Worm (Caenorhabditis elegans) whole organism, mixed stage, embryonic: ENCODE results near the gene C17C3.5.

Experiments used
- M03D4.4 ChIP-seq: sonication (generic microtip); optimal IDR thresholded peaks from 2 replicates; lab custom pipeline; 2017; ENCODE audit warnings: mild to moderate bottlenecking, missing genetic modification characterization, missing compliant biosample characterization
- bed-3 ChIP-seq: fragments of 200-800 bp; sonication (Bioruptor generic); optimal IDR thresholded peaks from 3 replicates; lab custom pipeline; 2018; ENCODE audit warnings: mild to moderate bottlenecking, missing genetic modification characterization, moderate library complexity, missing compliant biosample characterization
- ceh-39 ChIP-seq: fragments of 150-350 bp; optimal IDR thresholded peaks from 2 replicates; lab custom pipeline; 2014; ENCODE audit warnings: missing biosample characterization, missing genetic modification characterization
- ceh-43 ChIP-seq: fragments of 200-800 bp; sonication (Bioruptor generic); optimal IDR thresholded peaks from 2 replicates; lab custom pipeline; 2018; ENCODE audit warnings: mild to moderate bottlenecking, missing genetic modification characterization, moderate library complexity, missing compliant biosample characterization
- ceh-83 ChIP-seq: fragments of 200-800 bp; sonication (Bioruptor generic); optimal IDR thresholded peaks from 2 replicates; lab custom pipeline; 2018; ENCODE audit warnings: mild to moderate bottlenecking, missing genetic modification characterization, missing compliant biosample characterization
- ces-1 ChIP-seq: fragments of 150-350 bp; optimal IDR thresholded peaks from 2 replicates; lab custom pipeline; 2014; ENCODE audit warnings: missing biosample characterization, missing genetic modification reagents, missing genetic modification characterization
- cnd-1 ChIP-seq: fragments of 200-800 bp; sonication (Bioruptor generic); optimal IDR thresholded peaks from 2 replicates; lab custom pipeline; 2018; ENCODE audit warnings: mild to moderate bottlenecking, missing genetic modification characterization, missing compliant biosample characterization
- drap-1 ChIP-seq: fragments of 200-800 bp; sonication (Bioruptor generic); optimal IDR thresholded peaks from 3 replicates; lab custom pipeline; 2018; ENCODE audit warnings: mild to moderate bottlenecking, missing genetic modification characterization, missing compliant biosample characterization
- elt-1 ChIP-seq: sonication (generic microtip); optimal IDR thresholded peaks from 2 replicates; lab custom pipeline; 2017; ENCODE audit warnings: missing genetic modification characterization, mild to moderate bottlenecking, missing compliant biosample characterization, antibody characterized with exemption, moderate library complexity, borderline replicate concordance; ENCODE audit not compliant: insufficient read depth
- elt-3 ChIP-seq: fragments of 150-350 bp; optimal IDR thresholded peaks from 2 replicates; lab custom pipeline; 2014; ENCODE audit warnings: missing biosample characterization, missing genetic modification characterization
- ham-2 ChIP-seq: fragments of 200-800 bp; sonication (Bioruptor generic); optimal IDR thresholded peaks from 2 replicates; lab custom pipeline; 2018; ENCODE audit warnings: mild to moderate bottlenecking, missing genetic modification characterization, missing compliant biosample characterization
- hlh-1 ChIP-seq: fragments of 150-350 bp; optimal IDR thresholded peaks from 2 replicates; lab custom pipeline; 2014; ENCODE audit warnings: missing biosample characterization, missing genetic modification reagents, missing genetic modification characterization
- lin-13 ChIP-seq: fragments of 150-350 bp; optimal IDR thresholded peaks from 2 replicates; lab custom pipeline; 2014; ENCODE audit warnings: missing biosample characterization, missing genetic modification characterization
- lin-32 ChIP-seq: fragments of 200-800 bp; sonication (Bioruptor generic); optimal IDR thresholded peaks from 2 replicates; lab custom pipeline; 2018; ENCODE audit warnings: mild to moderate bottlenecking, missing genetic modification characterization, missing compliant biosample characterization
- lsy-2 ChIP-seq: fragments of 150-350 bp; optimal IDR thresholded peaks from 2 replicates; lab custom pipeline; 2014; ENCODE audit warnings: missing biosample characterization, missing genetic modification characterization
- mab-5 ChIP-seq: fragments of 150-350 bp; optimal IDR thresholded peaks from 2 replicates; lab custom pipeline; 2014; ENCODE audit warnings: missing biosample characterization, missing genetic modification characterization
- mep-1 ChIP-seq: fragments of 150-350 bp; optimal IDR thresholded peaks from 2 replicates; lab custom pipeline; 2017; ENCODE audit warnings: missing biosample characterization, missing genetic modification reagents, missing genetic modification characterization, inconsistent platforms
- mls-2 ChIP-seq: sonication (generic microtip); optimal IDR thresholded peaks from 2 replicates; lab custom pipeline; 2016; ENCODE audit warnings: mild to moderate bottlenecking, missing genetic modification characterization, moderate library complexity, missing compliant biosample characterization
- nhr-12 ChIP-seq: fragments of 150-350 bp; optimal IDR thresholded peaks from 2 replicates; lab custom pipeline; 2014; ENCODE audit warnings: missing biosample characterization, missing genetic modification characterization
- nhr-2 ChIP-seq: fragments of 150-350 bp; optimal IDR thresholded peaks from 2 replicates; lab custom pipeline; 2014; ENCODE audit warnings: missing biosample characterization, missing genetic modification characterization
- nhr-237 ChIP-seq: fragments of 150-350 bp; optimal IDR thresholded peaks from 2 replicates; lab custom pipeline; 2014; ENCODE audit warnings: missing biosample characterization, missing genetic modification characterization
- nhr-28 ChIP-seq: fragments of 150-350 bp; optimal IDR thresholded peaks from 2 replicates; lab custom pipeline; 2014; ENCODE audit warnings: missing biosample characterization, missing genetic modification characterization
- sem-2 ChIP-seq: fragments of 200-800 bp; sonication (Bioruptor generic); optimal IDR thresholded peaks from 2 replicates; lab custom pipeline; 2018; ENCODE audit warnings: mild to moderate bottlenecking, missing genetic modification characterization, missing compliant biosample characterization
- snpc-4 ChIP-seq: fragments of 150-350 bp; optimal IDR thresholded peaks from 2 replicates; lab custom pipeline; 2014; ENCODE audit warnings: missing biosample characterization, missing genetic modification characterization
- sptf-1 ChIP-seq: sonication (generic microtip); optimal IDR thresholded peaks from 2 replicates; lab custom pipeline; 2017; ENCODE audit warnings: mild to moderate bottlenecking, missing genetic modification characterization, moderate library complexity, missing compliant biosample characterization
- unc-120 ChIP-seq: sonication (generic microtip); optimal IDR thresholded peaks from 2 replicates; lab custom pipeline; 2017; ENCODE audit warnings: missing genetic modification characterization, missing compliant biosample characterization; ENCODE audit not compliant: poor library complexity, severe bottlenecking
- unc-39 ChIP-seq: fragments of 150-350 bp; optimal IDR thresholded peaks from 2 replicates; lab custom pipeline; 2014; ENCODE audit warnings: missing biosample characterization, missing genetic modification characterization
- unc-62 ChIP-seq: fragments of 150-350 bp; optimal IDR thresholded peaks from 2 replicates; lab custom pipeline; 2014; ENCODE audit warnings: missing biosample characterization, missing genetic modification reagents, missing genetic modification characterization
- zip-8 ChIP-seq: fragments of 150-350 bp; optimal IDR thresholded peaks from 2 replicates; lab custom pipeline; 2014; ENCODE audit warnings: missing biosample characterization, missing genetic modification characterization

The C17C3.5 gene

DNA sequence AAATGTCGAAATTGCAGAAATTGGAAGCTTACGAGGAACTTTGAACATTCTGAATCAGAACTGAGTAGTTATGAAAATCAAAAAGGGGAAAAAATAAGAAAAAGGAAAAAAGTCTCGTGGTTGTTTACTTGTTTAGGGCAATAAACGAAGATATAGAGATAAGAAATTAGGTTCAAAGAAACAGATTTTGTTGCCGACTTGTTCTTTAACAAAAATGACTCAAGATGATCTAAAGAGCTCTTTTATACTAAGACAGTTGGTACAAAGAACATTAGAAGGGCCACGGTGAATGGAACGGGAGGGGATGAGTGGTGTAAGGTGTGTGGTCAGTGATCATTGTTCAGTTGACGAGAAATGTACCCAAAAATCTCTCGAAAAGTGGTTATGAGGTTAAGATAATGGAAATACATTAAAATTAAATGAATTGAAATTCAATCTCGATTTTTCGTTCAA is 4.1 kb upstream of the C17C3.5 start, which contains the start of gene acdh-2:
acdh-2 (minus strand) TSS at position 51 of the 453 bp plus-strand sequence.
- TF ChIP-seq unc-62 (GFP tag; lab: Kevin White, UChicago) (no peak), lin-13 (tag; lab: Kevin White, UChicago) (no peak), mab-5 (tag; lab: Kevin White, UChicago) (no peak), ceh-83 (no peak), nhr-12 (tag; lab: Kevin White, UChicago) (no peak), bed-3 (GFP tag; lab: Kevin White, UChicago) (no peak), unc-39 (no peak)

DNA sequence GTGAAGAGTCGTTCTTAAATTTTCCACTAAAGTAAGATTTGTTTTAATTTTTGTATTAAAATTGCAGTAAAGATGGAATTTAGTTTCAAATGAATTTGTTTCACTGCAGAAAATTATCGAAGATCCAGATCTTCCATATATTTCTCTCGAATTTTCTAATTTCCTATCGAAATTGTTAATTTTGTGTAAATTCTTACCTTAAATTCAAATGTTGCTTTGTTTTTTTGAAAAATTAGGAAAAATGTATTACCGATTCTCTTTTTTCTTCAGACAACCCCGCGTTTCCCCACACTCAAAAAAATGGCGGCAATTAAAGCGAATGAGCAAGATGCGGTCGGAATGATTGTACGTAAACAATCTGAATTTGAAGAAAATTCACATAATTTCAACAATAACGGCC is 1.9 kb upstream of the C17C3.5 start, which contains the start of gene C17C3.6:
C17C3.6 (plus strand) TSS at position 301 of the 400 bp plus-strand sequence.
- TF ChIP-seq cnd-1 (tag; lab: Kevin White, UChicago) (no peak), lsy-2 (tag; lab: Kevin White, UChicago) (no peak), ceh-83 (no peak), M03D4.4 (tag; lab: Kevin White, UChicago) (no peak), unc-62 (GFP tag; lab: Kevin White, UChicago) (no peak), mep-1 (no peak), nhr-28 (tag; lab: Kevin White, UChicago) (no peak), ces-1 (no peak), ceh-39 (tag; lab: Kevin White, UChicago) (no peak), mab-5 (tag; lab: Kevin White, UChicago) (no peak), unc-39 (no peak), sem-2 (GFP tag; lab: Kevin White, UChicago) (no peak), bed-3 (GFP tag; lab: Kevin White, UChicago) (no peak), hlh-1 (tag; lab: Kevin White, UChicago) (no peak), ceh-43 (GFP tag; lab: Kevin White, UChicago) (no peak), nhr-237 (tag; lab: Kevin White, UChicago) (no peak), unc-120 (tag; lab: Kevin White, UChicago) (no peak), elt-1 (no peak)
- TF ChIP-seq, all 35 proteins: peak for 0

- no peak for TF ChIP-seq nhr-2
- no peak for TF ChIP-seq zip-8 (tag; lab: Kevin White, UChicago)
- TF ChIP-seq unc-120 (tag; lab: Kevin White, UChicago), result no peak
- TF ChIP-seq ham-2 (GFP tag; lab: Kevin White, UChicago), result no peak
- TF ChIP-seq M03D4.4 (tag; lab: Kevin White, UChicago), result no peak
- TF ChIP-seq hlh-1 (tag; lab: Kevin White, UChicago), result no peak
- no peak for TF ChIP-seq mls-2 (tag; lab: Kevin White, UChicago)
- no peak for TF ChIP-seq unc-39
- no peak for TF ChIP-seq snpc-4 (tag; lab: Kevin White, UChicago)
- no peak for TF ChIP-seq mab-5 (tag; lab: Kevin White, UChicago)
- no peak for TF ChIP-seq nhr-237 (tag; lab: Kevin White, UChicago)
- no peak for TF ChIP-seq unc-62 (GFP tag; lab: Kevin White, UChicago)
- TF ChIP-seq lin-32 (GFP tag; lab: Kevin White, UChicago), result no peak
- TF ChIP-seq ceh-39 (tag; lab: Kevin White, UChicago), result no peak
- TF ChIP-seq sem-2 (GFP tag; lab: Kevin White, UChicago), result no peak
- no peak for TF ChIP-seq drap-1 (GFP tag; lab: Kevin White, UChicago)
- TF ChIP-seq ces-1, result no peak
- TF ChIP-seq ceh-83, result no peak
Measured at ce11 chrII:5553531-5553930, 1.9 kb downstream of the C17C3.5 start.

ce11 chrII:5554317-5554716 is 2.7 kb downstream of the C17C3.5 start, which contains the start of gene ins-12:
Gene ins-12 (plus strand): TSS chrII:5554617.
- TF ChIP-seq sem-2 (GFP tag; lab: Kevin White, UChicago) (no peak), bed-3 (GFP tag; lab: Kevin White, UChicago) (no peak), ceh-43 (GFP tag; lab: Kevin White, UChicago) (no peak), cnd-1 (tag; lab: Kevin White, UChicago) (no peak), lin-32 (GFP tag; lab: Kevin White, UChicago) (no peak), nhr-28 (tag; lab: Kevin White, UChicago) (no peak), ceh-83 (no peak), hlh-1 (tag; lab: Kevin White, UChicago) (no peak), elt-3 (no peak), drap-1 (GFP tag; lab: Kevin White, UChicago) (no peak), lsy-2 (tag; lab: Kevin White, UChicago) (no peak), mls-2 (tag; lab: Kevin White, UChicago) (no peak), mab-5 (tag; lab: Kevin White, UChicago) (no peak), unc-62 (GFP tag; lab: Kevin White, UChicago) (no peak), sptf-1 (tag; lab: Kevin White, UChicago) (no peak), elt-1 (no peak), ham-2 (GFP tag; lab: Kevin White, UChicago) (no peak)
